Fruit fly (Drosophila melanogaster) whole organism, embryonic: Measurements from ENCODE around the gene hook.

ENCODE experiments used
- Bdp1 ChIP-seq: fragments of 200-800 bp; sonication (Bioruptor generic); optimal IDR thresholded peaks from 3 replicates; lab custom pipeline; 2016; ENCODE audit warnings: missing biosample characterization, missing genetic modification characterization
- CG10366 ChIP-seq: fragments of 200-800 bp; sonication (Bioruptor generic); IDR thresholded peaks from 2 replicates; pipeline ENCODE4 v1.3.6; 2022; ENCODE audit warnings: missing biosample characterization, missing genetic modification characterization
- CG10654 ChIP-seq: fragments of 200-800 bp; sonication (Bioruptor generic); optimal IDR thresholded peaks from 2 replicates; lab custom pipeline; 2016; ENCODE audit warnings: missing biosample characterization, missing genetic modification characterization
- CG10979 ChIP-seq: fragments of 200-800 bp; sonication (Bioruptor generic); optimal IDR thresholded peaks from 2 replicates; lab custom pipeline; 2018; ENCODE audit warnings: missing biosample characterization, mild to moderate bottlenecking, missing genetic modification characterization, moderate library complexity
- CG12299 ChIP-seq: fragments of 200-800 bp; sonication (Bioruptor generic); optimal IDR thresholded peaks from 2 replicates; lab custom pipeline; 2018; ENCODE audit warnings: missing biosample characterization, mild to moderate bottlenecking, missing genetic modification characterization
- CG1233 ChIP-seq: fragments of 200-800 bp; sonication (Bioruptor generic); optimal IDR thresholded peaks from 4 replicates; lab custom pipeline; 2018; ENCODE audit warnings: missing biosample characterization, mild to moderate bottlenecking, missing genetic modification characterization
- CG14860 ChIP-seq: fragments of 200-800 bp; sonication (Bioruptor generic); IDR thresholded peaks from 3 replicates; pipeline ENCODE4 v1.3.6; 2022; ENCODE audit warnings: missing biosample characterization, missing genetic modification characterization; ENCODE audit not compliant: partially characterized antibody
- CG14965 ChIP-seq: fragments of 200-800 bp; sonication (Bioruptor generic); optimal IDR thresholded peaks from 2 replicates; lab custom pipeline; 2016; ENCODE audit warnings: missing biosample characterization, missing genetic modification characterization, borderline replicate concordance
- CG15601 ChIP-seq: fragments of 200-800 bp; sonication (Bioruptor generic); optimal IDR thresholded peaks from 3 replicates; lab custom pipeline; 2019; ENCODE audit warnings: missing biosample characterization, mild to moderate bottlenecking, missing genetic modification characterization, moderate library complexity
- CG1603 ChIP-seq: fragments of 200-800 bp; sonication (Bioruptor generic); optimal IDR thresholded peaks from 2 replicates; lab custom pipeline; 2019; ENCODE audit warnings: missing biosample characterization, mild to moderate bottlenecking, missing genetic modification characterization, moderate library complexity
- CG4282 ChIP-seq: fragments of 200-800 bp; sonication (Bioruptor generic); optimal IDR thresholded peaks from 2 replicates; lab custom pipeline; 2016; ENCODE audit warnings: missing biosample characterization, missing genetic modification characterization
- CG4617 ChIP-seq: fragments of 200-800 bp; sonication (Bioruptor generic); optimal IDR thresholded peaks from 3 replicates; lab custom pipeline; 2016; ENCODE audit warnings: missing biosample characterization, missing genetic modification characterization, borderline replicate concordance
- CG5245 ChIP-seq: fragments of 200-800 bp; sonication (Bioruptor generic); optimal IDR thresholded peaks from 3 replicates; lab custom pipeline; 2016; ENCODE audit warnings: missing biosample characterization, missing genetic modification characterization
- CG8290 ChIP-seq, 3 experiments: fragments of 200-800 bp; sonication (Bioruptor generic); optimal IDR thresholded peaks; 2 replicates each; lab custom pipeline; 2016 to 2019; ENCODE audit warnings: missing biosample characterization in 3 of 3, missing genetic modification characterization in 3 of 3, mild to moderate bottlenecking in 2 of 3, moderate library complexity in 1 of 3
- CG8478 ChIP-seq: fragments of >200 bp; optimal IDR thresholded peaks from 2 replicates; lab custom pipeline; 2018
- CG8944 ChIP-seq: fragments of 200-800 bp; sonication (Bioruptor generic); optimal IDR thresholded peaks from 3 replicates; lab custom pipeline; 2016; ENCODE audit warnings: missing biosample characterization, missing genetic modification characterization
- CG9727 ChIP-seq: fragments of 200-800 bp; sonication (Bioruptor generic); optimal IDR thresholded peaks from 3 replicates; lab custom pipeline; 2017; ENCODE audit warnings: missing biosample characterization, mild to moderate bottlenecking, missing genetic modification characterization
- Camta ChIP-seq: fragments of 200-800 bp; sonication (Bioruptor generic); optimal IDR thresholded peaks from 2 replicates; lab custom pipeline; 2016; ENCODE audit warnings: missing biosample characterization, missing genetic modification characterization
- CoRest ChIP-seq: fragments of 200-800 bp; sonication (Bioruptor generic); optimal IDR thresholded peaks from 3 replicates; lab custom pipeline; 2018; ENCODE audit warnings: missing biosample characterization, mild to moderate bottlenecking, missing genetic modification characterization, moderate library complexity
- Deaf1 ChIP-seq: fragments of 200-800 bp; optimal IDR thresholded peaks from 3 replicates; lab custom pipeline; 2019; ENCODE audit warnings: missing biosample characterization, mild to moderate bottlenecking, missing genetic modification characterization, moderate library complexity
- Doc2 ChIP-seq: fragments of 200-800 bp; sonication (Bioruptor generic); IDR thresholded peaks from 2 replicates; pipeline ENCODE4 v1.3.6; 2022; ENCODE audit warnings: missing biosample characterization, missing genetic modification characterization
- E2f2 ChIP-seq: fragments of 200-800 bp; sonication (Bioruptor generic); IDR thresholded peaks from 2 replicates; pipeline ENCODE4 v1.3.6; 2022; ENCODE audit warnings: missing biosample characterization, missing genetic modification characterization
- Gug ChIP-seq: fragments of 200-800 bp; sonication (Bioruptor generic); IDR thresholded peaks from 4 replicates; pipeline ENCODE4 v1.3.6; 2022; ENCODE audit warnings: missing biosample characterization, missing genetic modification characterization
- HLH4C ChIP-seq: fragments of 200-800 bp; sonication (Bioruptor generic); IDR thresholded peaks from 3 replicates; pipeline ENCODE4 v1.3.6; 2022; ENCODE audit warnings: missing biosample characterization, missing genetic modification characterization; ENCODE audit not compliant: partially characterized antibody
- Hr78 ChIP-seq, 2 experiments: fragments of 200-800 bp in 1 of 2; fragments of >200 bp in 1 of 2; sonication (Bioruptor generic) in 1 of 2; optimal IDR thresholded peaks; 2 replicates each; lab custom pipeline; 2017 to 2019; ENCODE audit warnings: missing biosample characterization in 2 of 2, missing genetic modification characterization in 2 of 2, mild to moderate bottlenecking in 1 of 2, moderate library complexity in 1 of 2
- Lpt ChIP-seq: fragments of >200 bp; optimal IDR thresholded peaks from 2 replicates; lab custom pipeline; 2018; ENCODE audit warnings: missing biosample characterization, missing genetic modification characterization
- MTF-1 ChIP-seq: fragments of 200-800 bp; sonication (Bioruptor generic); optimal IDR thresholded peaks from 2 replicates; lab custom pipeline; 2018; ENCODE audit warnings: missing biosample characterization, mild to moderate bottlenecking, missing genetic modification characterization, borderline replicate concordance
- Meics ChIP-seq: fragments of 200-800 bp; sonication (Bioruptor generic); optimal IDR thresholded peaks from 2 replicates; lab custom pipeline; 2017; ENCODE audit warnings: missing biosample characterization, mild to moderate bottlenecking, missing genetic modification characterization
- Nf-YB ChIP-seq: fragments of 200-800 bp; sonication (Bioruptor generic); optimal IDR thresholded peaks from 3 replicates; lab custom pipeline; 2019; ENCODE audit warnings: missing biosample characterization, mild to moderate bottlenecking, missing genetic modification characterization, moderate library complexity
- Xbp1 ChIP-seq: fragments of 200-800 bp; sonication (Bioruptor generic); optimal IDR thresholded peaks from 3 replicates; lab custom pipeline; 2016; ENCODE audit warnings: missing biosample characterization, mild to moderate bottlenecking, missing genetic modification characterization
- ash1 ChIP-seq: fragments of 200-800 bp; sonication (Bioruptor generic); optimal IDR thresholded peaks from 2 replicates; lab custom pipeline; 2018; ENCODE audit warnings: missing biosample characterization, mild to moderate bottlenecking, missing genetic modification characterization
- az2 ChIP-seq: fragments of 200-800 bp; sonication (Bioruptor generic); optimal IDR thresholded peaks from 3 replicates; lab custom pipeline; 2016; ENCODE audit warnings: missing biosample characterization, missing genetic modification characterization
- bbx ChIP-seq: fragments of 200-800 bp; sonication (Bioruptor generic); IDR thresholded peaks from 2 replicates; pipeline ENCODE4 v1.3.6; 2022; ENCODE audit warnings: missing biosample characterization, missing genetic modification characterization; ENCODE audit not compliant: partially characterized antibody
- chinmo ChIP-seq: fragments of 200-800 bp; sonication (Bioruptor generic); IDR thresholded peaks from 4 replicates; pipeline ENCODE4 v1.3.6; 2022; ENCODE audit warnings: missing biosample characterization, missing genetic modification characterization; ENCODE audit not compliant: partially characterized antibody
- crc ChIP-seq: fragments of 200-800 bp; sonication (Bioruptor generic); optimal IDR thresholded peaks from 2 replicates; lab custom pipeline; 2016; ENCODE audit warnings: missing biosample characterization, missing genetic modification characterization
- crol ChIP-seq: fragments of 200-800 bp; sonication (Bioruptor generic); IDR thresholded peaks from 2 replicates; pipeline ENCODE4 v1.3.6; 2022; ENCODE audit warnings: missing biosample characterization, missing genetic modification characterization
- her ChIP-seq: fragments of 200-800 bp; sonication (Bioruptor generic); optimal IDR thresholded peaks from 2 replicates; lab custom pipeline; 2016; ENCODE audit warnings: missing biosample characterization, missing genetic modification characterization
- jumu ChIP-seq: fragments of 200-800 bp; sonication (Bioruptor generic); optimal IDR thresholded peaks from 3 replicates; lab custom pipeline; 2016; ENCODE audit warnings: missing biosample characterization, missing genetic modification characterization
- kay ChIP-seq: fragments of 200-800 bp; sonication (Bioruptor generic); optimal IDR thresholded peaks from 2 replicates; lab custom pipeline; 2016; ENCODE audit warnings: missing biosample characterization, missing genetic modification characterization
- pb ChIP-seq: fragments of 200-800 bp; sonication (Bioruptor generic); optimal IDR thresholded peaks from 3 replicates; lab custom pipeline; 2016; ENCODE audit warnings: missing biosample characterization, missing genetic modification characterization
- ranshi ChIP-seq: fragments of 200-800 bp; sonication (Bioruptor generic); IDR thresholded peaks from 2 replicates; pipeline ENCODE4 v1.3.6; 2022; ENCODE audit warnings: missing biosample characterization, missing genetic modification characterization
- row ChIP-seq: fragments of 200-800 bp; sonication (Bioruptor generic); IDR thresholded peaks from 3 replicates; pipeline ENCODE4 v1.3.6; 2022; ENCODE audit warnings: missing biosample characterization, missing genetic modification characterization
- seq ChIP-seq: fragments of 200-800 bp; sonication (Bioruptor generic); IDR thresholded peaks from 2 replicates; pipeline ENCODE4 v1.3.6; 2022; ENCODE audit warnings: missing biosample characterization, missing genetic modification characterization
- sim ChIP-seq: fragments of 200-800 bp; sonication (Bioruptor generic); IDR thresholded peaks from 2 replicates; pipeline ENCODE4 v1.3.6; 2022; ENCODE audit warnings: missing biosample characterization, missing genetic modification characterization
- sna ChIP-seq: fragments of 200-800 bp; sonication (Bioruptor generic); IDR thresholded peaks from 2 replicates; pipeline ENCODE4 v1.3.6; 2022; ENCODE audit warnings: missing biosample characterization, missing genetic modification characterization; ENCODE audit not compliant: partially characterized antibody
- ssp ChIP-seq: fragments of 200-800 bp; sonication (Bioruptor generic); IDR thresholded peaks from 2 replicates; pipeline ENCODE4 v1.3.6; 2022; ENCODE audit warnings: missing biosample characterization, missing genetic modification characterization
- trem ChIP-seq: fragments of 200-800 bp; optimal IDR thresholded peaks from 3 replicates; lab custom pipeline; 2019; ENCODE audit warnings: missing biosample characterization, mild to moderate bottlenecking, missing genetic modification characterization, moderate library complexity
- vvl ChIP-seq: fragments of 200-800 bp; sonication (Bioruptor generic); IDR thresholded peaks from 2 replicates; pipeline ENCODE4 v1.3.6; 2022; ENCODE audit warnings: missing biosample characterization, missing genetic modification characterization
- zen ChIP-seq: fragments of 200-800 bp; sonication (Bioruptor generic); optimal IDR thresholded peaks from 3 replicates; lab custom pipeline; 2018; ENCODE audit warnings: missing biosample characterization, mild to moderate bottlenecking, missing genetic modification characterization, moderate library complexity

hook gene

dm6 chr2L:19011895-19012645 lies 21.2 kb downstream of the hook start (continued):
- peak; percentile 84 for TF ChIP-seq jumu (GFP tag; lab: Kevin White, UChicago)
- TF ChIP-seq az2 (GFP tag; lab: Kevin White, UChicago), result peak; percentile 72
- peak; percentile 26; the same call in 1 of the 2 replicates for TF ChIP-seq crol
- peak; percentile 60 for TF ChIP-seq crc
- TF ChIP-seq Meics (GFP tag; lab: Kevin White, UChicago), result peak; percentile 86
- no peak for TF ChIP-seq bbx (GFP tag; lab: Robert Waterston, UW)
- peak; percentile 85 for TF ChIP-seq CG1603 (tag; lab: Kevin White, UChicago)
- peak; percentile 67 for TF ChIP-seq CG12299
- TF ChIP-seq MTF-1, result peak; percentile 33
- TF ChIP-seq HLH4C (GFP tag; lab: Robert Waterston, UW), result no peak
- TF ChIP-seq CoRest (tag; lab: Kevin White, UChicago), result peak; percentile 84
- TF ChIP-seq CG4617 (GFP tag; lab: Kevin White, UChicago), result peak; percentile 49
- TF ChIP-seq kay, result peak; percentile 58
- peak; percentile 64 for TF ChIP-seq CG10654
- peak; percentile 89 for TF ChIP-seq vvl (GFP tag; lab: Robert Waterston, UW)
- peak; percentile 67 for TF ChIP-seq Camta (GFP tag; lab: Kevin White, UChicago)
- peak; percentile 88 for TF ChIP-seq CG10366
- TF ChIP-seq E2f2 (GFP tag; lab: Robert Waterston, UW), result peak; percentile 55
- TF ChIP-seq CG9727 (GFP tag; lab: Kevin White, UChicago), result peak; percentile 82
- peak; percentile 78 for TF ChIP-seq Bdp1
- TF ChIP-seq her (GFP tag; lab: Kevin White, UChicago), result peak; percentile 84
- TF ChIP-seq ssp (GFP tag; lab: Robert Waterston, UW), result peak; percentile 80
- peak; percentile 81 for TF ChIP-seq ranshi
- TF ChIP-seq chinmo (GFP tag; lab: Robert Waterston, UW), result no peak
- TF ChIP-seq CG8944 (GFP tag; lab: Kevin White, UChicago), result peak; percentile 81
- TF ChIP-seq CG8478 (lab: Kevin White, UChicago), result no peak
- TF ChIP-seq trem (tag; lab: Kevin White, UChicago), result peak; percentile 36
- TF ChIP-seq CG15601, result peak; percentile 69
- peak; percentile 95 for TF ChIP-seq row (GFP tag; lab: Robert Waterston, UW)
- no peak for TF ChIP-seq CG14860 (GFP tag; lab: Robert Waterston, UW)
- TF ChIP-seq CG4282, result no peak
- TF ChIP-seq CG14965, result peak; percentile 7
- TF ChIP-seq CG10979 (tag; lab: Kevin White, UChicago), result peak; percentile 75
- TF ChIP-seq seq, result peak; percentile 82
- peak; percentile 53 for TF ChIP-seq Nf-YB (GFP tag; lab: Kevin White, UChicago)
- no peak for TF ChIP-seq CG8290 (GFP tag; optimal IDR thresholded peaks at IDR 0.05; lab: Kevin White, UChicago)
- peak in 1 of 2 experiments; percentile 93 for TF ChIP-seq CG8290 (tag; optimal IDR thresholded peaks at IDR 0.05; lab: Kevin White, UChicago)
- TF ChIP-seq Xbp1 (GFP tag; lab: Kevin White, UChicago), result peak; percentile 84
- no peak for TF ChIP-seq Doc2 (GFP tag; lab: Robert Waterston, UW)
- peak; percentile 69 for TF ChIP-seq CG1233 (GFP tag; lab: Kevin White, UChicago)
- no peak for TF ChIP-seq Hr78 (GFP tag; optimal IDR thresholded peaks at IDR 0.05; lab: Kevin White, UChicago)
- peak; percentile 63 for TF ChIP-seq CG5245 (GFP tag; lab: Kevin White, UChicago)
- no peak for TF ChIP-seq sna
- peak; percentile 5 for TF ChIP-seq zen
- no peak for TF ChIP-seq Lpt (GFP tag; lab: Kevin White, UChicago)
- peak; percentile 77 for TF ChIP-seq pb
- peak; percentile 58; the same call in 1 of the 2 replicates for TF ChIP-seq sim (GFP tag; lab: Robert Waterston, UW)
- peak; percentile 84 for TF ChIP-seq Gug
- TF ChIP-seq ash1 (GFP tag; lab: Kevin White, UChicago), result peak; percentile 13
- peak; percentile 81 for TF ChIP-seq Deaf1 (tag; lab: Kevin White, UChicago)
